Worm (Caenorhabditis elegans) whole organism, midembryonic: ENCODE data around the gene sul-3.

Experiments
- cog-1 ChIP-seq: sonication (generic microtip); optimal IDR thresholded peaks from 2 replicates; lab custom pipeline; 2016; ENCODE audit warnings: missing genetic modification characterization, missing compliant biosample characterization
- flt-1 ChIP-seq: fragments of 200-800 bp; sonication (Bioruptor generic); IDR thresholded peaks from 2 replicates; pipeline ENCODE4 v1.3.6; 2022; ENCODE audit warnings: missing genetic modification characterization, missing compliant biosample characterization
- klf-2 ChIP-seq: fragments of 200-800 bp; sonication (Bioruptor generic); conservative IDR thresholded peaks from 2 replicates; pipeline ENCODE4 v1.3.6; 2022; ENCODE audit warnings: missing genetic modification reagents, missing genetic modification characterization, missing compliant biosample characterization
- med-1 ChIP-seq: sonication (generic microtip); optimal IDR thresholded peaks from 2 replicates; lab custom pipeline; 2017; ENCODE audit warnings: missing genetic modification characterization, mild to moderate bottlenecking, missing compliant biosample characterization, antibody characterized with exemption, missing genetic modification reagents; ENCODE audit not compliant: insufficient read depth
- tab-1 ChIP-seq: fragments of 200-800 bp; sonication (Bioruptor generic); IDR thresholded peaks from 2 replicates; pipeline ENCODE4 v1.3.6; 2022; ENCODE audit warnings: missing genetic modification characterization, missing compliant biosample characterization
- ztf-29 ChIP-seq: fragments of 200-800 bp; sonication (Bioruptor generic); IDR thresholded peaks from 2 replicates; pipeline ENCODE4 v1.3.6; 2022; ENCODE audit warnings: missing genetic modification reagents, missing genetic modification characterization, missing compliant biosample characterization

- no peak for TF ChIP-seq med-1 (GFP tag; lab: Kevin White, UChicago)
- TF ChIP-seq ztf-29 (GFP tag; lab: Robert Waterston, UW) = no peak
- TF ChIP-seq flt-1 = no peak
- TF ChIP-seq tab-1 (GFP tag; lab: Robert Waterston, UW) = no peak
- TF ChIP-seq klf-2 (GFP tag; lab: Robert Waterston, UW) = no peak
- no peak for TF ChIP-seq cog-1 (tag; lab: Kevin White, UChicago)
These were observed 39.3 kb upstream of the sul-3 start for ce11 chrX:7873350-7873749.
